Worm (Caenorhabditis elegans) whole organism, late embryonic: Measurements from ENCODE around the gene C13C4.6.

ENCODE experiments used
- ceh-19 ChIP-seq: fragments of 200-800 bp; sonication (Bioruptor generic); optimal IDR thresholded peaks from 2 replicates; lab custom pipeline; 2018; ENCODE audit warnings: mild to moderate bottlenecking, missing genetic modification characterization, missing compliant biosample characterization
- ceh-22 ChIP-seq: sonication (generic microtip); optimal IDR thresholded peaks from 2 replicates; lab custom pipeline; 2017; ENCODE audit warnings: missing biosample characterization, missing genetic modification characterization
- dmd-4 ChIP-seq: sonication (generic microtip); optimal IDR thresholded peaks from 2 replicates; lab custom pipeline; 2016; ENCODE audit warnings: borderline replicate concordance, missing genetic modification characterization, missing compliant biosample characterization
- elt-2 ChIP-seq: sonication (generic microtip); optimal IDR thresholded peaks from 2 replicates; lab custom pipeline; 2016; ENCODE audit warnings: missing genetic modification reagents, missing genetic modification characterization, missing compliant biosample characterization
- ets-4 ChIP-seq: sonication (generic microtip); optimal IDR thresholded peaks from 2 replicates; lab custom pipeline; 2016; ENCODE audit warnings: missing genetic modification characterization, missing compliant biosample characterization
- hlh-15 ChIP-seq: sonication (generic microtip); optimal IDR thresholded peaks from 2 replicates; lab custom pipeline; 2016; ENCODE audit warnings: missing genetic modification characterization, missing compliant biosample characterization
- hlh-8 ChIP-seq: sonication (generic microtip); optimal IDR thresholded peaks from 2 replicates; lab custom pipeline; 2016; ENCODE audit warnings: missing genotype, missing genetic modification characterization, missing compliant biosample characterization
- lin-11 ChIP-seq: fragments of 200-800 bp; sonication (Bioruptor generic); optimal IDR thresholded peaks from 2 replicates; lab custom pipeline; 2018; ENCODE audit warnings: mild to moderate bottlenecking, missing genetic modification characterization, missing compliant biosample characterization
- nfya-1 ChIP-seq: sonication (generic microtip); optimal IDR thresholded peaks from 2 replicates; lab custom pipeline; 2017; ENCODE audit warnings: missing genetic modification characterization, mild to moderate bottlenecking, missing compliant biosample characterization, antibody characterized with exemption, moderate library complexity
- npax-4 ChIP-seq: sonication (generic microtip); optimal IDR thresholded peaks from 2 replicates; lab custom pipeline; 2016; ENCODE audit warnings: missing genetic modification characterization, missing compliant biosample characterization
- pag-3 ChIP-seq: sonication (generic microtip); optimal IDR thresholded peaks from 2 replicates; lab custom pipeline; 2016; ENCODE audit warnings: missing compliant biosample characterization, missing genetic modification characterization, borderline replicate concordance
- sox-4 ChIP-seq: sonication (generic microtip); optimal IDR thresholded peaks from 2 replicates; lab custom pipeline; 2017; ENCODE audit warnings: mild to moderate bottlenecking, missing genetic modification characterization, inconsistent platforms, missing compliant biosample characterization
- unc-3 ChIP-seq, 2 experiments: fragments of 200-800 bp in 1 of 2; sonication (Bioruptor generic) in 1 of 2; sonication (generic microtip) in 1 of 2; conservative IDR thresholded peaks in 1 of 2; optimal IDR thresholded peaks in 1 of 2; 2 replicates each; pipeline versions ENCODE4 v1.3.6 to Lab custom; 2016 to 2022; ENCODE audit warnings: missing compliant biosample characterization in 2 of 2, missing genetic modification characterization in 2 of 2, missing genetic modification reagents in 1 of 2
- unc-55 ChIP-seq: sonication (generic microtip); optimal IDR thresholded peaks from 2 replicates; lab custom pipeline; 2017; ENCODE audit warnings: missing biosample characterization, missing genetic modification reagents, missing genetic modification characterization

DNA sequence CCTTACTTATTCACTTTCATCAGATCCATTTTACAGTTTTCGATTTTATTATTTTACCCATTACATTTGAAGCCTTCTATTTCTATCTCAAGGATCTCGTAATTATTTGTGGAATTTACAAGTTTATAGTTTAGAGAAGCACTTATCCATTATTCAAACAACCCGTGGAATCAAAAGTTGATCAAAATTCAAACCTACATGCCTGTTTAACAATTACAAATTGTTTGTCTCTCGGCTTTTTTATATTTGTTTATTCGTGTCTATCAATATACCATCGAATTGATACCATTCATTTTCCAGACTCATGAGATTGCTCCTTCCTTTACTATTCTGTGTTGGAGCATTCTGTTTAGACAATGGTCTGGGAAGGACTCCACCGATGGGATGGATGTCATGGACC lies 34.4 kb upstream of the C13C4.6 start, which contains the start of gene gana-1:
- TF ChIP-seq unc-3 (GFP tag; conservative IDR thresholded peaks at IDR 0.05; lab: Robert Waterston, UW) (no peak), unc-3 (tag; optimal IDR thresholded peaks at IDR 0.05; lab: Kevin White, UChicago) (no peak), ceh-22 (no peak), hlh-8 (tag; lab: Kevin White, UChicago) (no peak), dmd-4 (tag; lab: Kevin White, UChicago) (no peak), pag-3 (tag; lab: Kevin White, UChicago) (no peak), unc-55 (GFP tag; lab: Kevin White, UChicago) (no peak), hlh-15 (tag; lab: Kevin White, UChicago) (no peak), ceh-19 (no peak), lin-11 (tag; lab: Kevin White, UChicago) (no peak), sox-4 (tag; lab: Kevin White, UChicago) (no peak), ets-4 (tag; lab: Kevin White, UChicago) (no peak), npax-4 (tag; lab: Kevin White, UChicago) (no peak), nfya-1 (tag; lab: Kevin White, UChicago) (no peak), elt-2 (tag; lab: Kevin White, UChicago) (no peak)
